Worm (Caenorhabditis elegans): ENCODE measurements around the gene K07D4.2.

DNA sequence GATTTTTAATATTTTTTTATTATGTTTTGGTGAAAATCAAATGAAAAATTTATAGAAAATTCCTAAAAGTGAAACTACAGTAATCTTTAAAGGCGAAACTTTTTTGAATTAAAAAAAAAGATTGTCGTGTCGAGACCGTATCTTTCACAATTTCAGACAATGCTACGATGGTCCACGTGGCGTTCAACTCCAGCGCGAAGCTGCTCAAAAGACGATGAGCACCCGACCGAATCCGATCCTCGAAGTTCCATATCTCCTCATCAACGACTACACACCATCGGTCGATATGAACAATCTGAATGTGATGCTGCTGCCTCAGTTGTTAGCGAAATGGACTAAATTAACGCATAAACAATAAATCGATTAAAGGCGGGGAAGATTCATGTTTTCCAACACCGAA, 2.6 kb downstream of the K07D4.2 start:
- TF ChIP-seq aly-2 (tag; optimal IDR thresholded peaks at IDR 0.05): no peak
- no peak for TF ChIP-seq snpc-4 (tag; optimal IDR thresholded peaks at IDR 0.05)
- no peak for TF ChIP-seq ztf-4 (tag; optimal IDR thresholded peaks at IDR 0.05)
- TF ChIP-seq elt-3 (tag; optimal IDR thresholded peaks at IDR 0.05): no peak
- no peak for TF ChIP-seq nhr-25 (tag; optimal IDR thresholded peaks at IDR 0.05)
- no peak for TF ChIP-seq lin-13 (GFP tag; optimal IDR thresholded peaks at IDR 0.05)
- no peak for TF ChIP-seq ama-1 (optimal IDR thresholded peaks at IDR 0.05)
- TF ChIP-seq lin-39 (tag; optimal IDR thresholded peaks at IDR 0.05): no peak

Measured in whole organism, L2 larva.